Worm (Caenorhabditis elegans): ENCODE results near the gene R10H10.4.

The R10H10.4 gene

DNA sequence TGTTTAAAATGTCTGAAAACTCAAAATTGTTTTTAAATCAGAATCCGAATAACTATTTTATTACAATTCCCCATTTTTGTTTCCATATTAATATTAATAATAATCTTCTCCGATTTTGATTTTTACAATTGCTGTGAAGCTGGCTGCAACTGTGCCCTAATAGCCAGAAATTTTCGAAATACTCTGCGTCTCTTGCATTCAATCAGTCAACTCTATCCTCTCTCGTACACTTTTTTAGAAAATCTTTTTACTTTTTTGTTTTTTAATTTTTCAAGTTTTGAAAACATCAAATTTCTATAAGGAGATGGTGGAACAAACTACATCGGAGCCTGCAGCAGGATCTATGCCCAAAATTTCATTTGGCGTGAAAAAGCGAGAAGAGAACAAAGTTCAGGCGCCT, 36.9 kb downstream of the R10H10.4 start, which contains the start of gene gkow-1:
Gene gkow-1, plus strand, starts transcription at position 301 of the 400 bp plus-strand sequence.
- no peak for TF ChIP-seq F57C9.4 (tag; optimal IDR thresholded peaks at IDR 0.05)
- TF ChIP-seq hmg-1.2 (GFP tag; IDR thresholded peaks at IDR 0.05), result peak; percentile 45; the same call in 1 of the 2 replicates

DNA sequence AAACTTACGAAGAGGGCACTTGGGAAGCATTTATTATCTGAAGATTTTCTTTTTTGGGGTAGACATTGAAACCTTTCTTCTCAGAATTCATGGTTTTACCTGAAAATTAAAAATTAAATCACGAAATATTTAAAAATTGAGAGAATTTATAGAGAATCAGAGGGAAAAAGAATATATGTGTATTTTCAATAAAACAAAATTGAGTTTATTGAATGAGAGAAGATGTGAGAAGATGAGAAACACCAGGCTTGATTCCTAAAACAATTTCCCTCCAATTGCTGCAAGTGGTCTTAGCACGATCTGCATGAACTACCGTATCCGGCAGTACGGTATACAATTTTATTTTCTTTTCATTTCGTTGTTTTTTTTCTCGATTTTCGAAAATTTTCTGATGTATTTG, 37.7 kb downstream of the R10H10.4 start, which contains the start of gene R11A8.1:
Gene R11A8.1, minus strand, starts transcription at position 101 of the 400 bp plus-strand sequence.
- TF ChIP-seq lsl-1 (GFP tag; optimal IDR thresholded peaks at IDR 0.05) (peak; percentile 67), sptf-2 (GFP tag; optimal IDR thresholded peaks at IDR 0.05) (no peak)

DNA sequence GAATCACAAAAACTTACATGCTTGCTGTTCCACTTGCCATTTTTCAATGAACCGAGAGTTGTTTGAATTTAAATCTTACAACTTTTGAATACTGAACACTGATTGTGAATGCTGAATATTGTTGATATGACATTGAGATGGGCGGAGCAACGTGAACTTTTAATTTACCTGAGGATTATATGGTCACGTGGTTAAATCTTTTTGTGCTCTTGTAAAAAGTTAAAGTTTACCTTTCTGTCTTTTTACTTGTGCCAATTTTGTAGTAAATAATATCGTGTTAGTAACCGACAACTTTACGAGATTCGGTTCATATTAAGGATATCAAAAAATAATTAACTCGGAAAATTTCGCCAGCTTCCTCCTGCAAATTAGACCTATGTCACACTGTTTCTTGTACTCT, 42.5 kb downstream of the R10H10.4 start, which contains the start of gene Y43C5B.2:
Gene Y43C5B.2, minus strand, starts transcription at position 101 of the 400 bp plus-strand sequence.
- TF ChIP-seq F22D6.2 (tag; optimal IDR thresholded peaks at IDR 0.05) (no peak), pha-4 (tag; optimal IDR thresholded peaks at IDR 0.05) (no peak), him-1 (tag; optimal IDR thresholded peaks at IDR 0.05) (no peak), sea-2 (GFP tag; IDR thresholded peaks at IDR 0.05) (no peak), let-607 (tag; optimal IDR thresholded peaks at IDR 0.05) (no peak), hlh-26 (GFP tag; conservative IDR thresholded peaks at IDR 0.05) (no peak), ztf-28 (GFP tag; IDR thresholded peaks at IDR 0.05) (no peak), B0019.2 (GFP tag; conservative IDR thresholded peaks at IDR 0.05) (no peak), B0336.3 (GFP tag; IDR thresholded peaks at IDR 0.05) (no peak), tbp1 (GFP tag; optimal IDR thresholded peaks at IDR 0.05) (no peak), ceh-79 (tag; optimal IDR thresholded peaks at IDR 0.05) (no peak), dox-1 (GFP tag; IDR thresholded peaks at IDR 0.05) (no peak), ceh-100 (GFP tag; IDR thresholded peaks at IDR 0.05) (no peak), nhr-179 (tag; optimal IDR thresholded peaks at IDR 0.05) (no peak), sptf-2 (GFP tag; optimal IDR thresholded peaks at IDR 0.05) (no peak)

DNA sequence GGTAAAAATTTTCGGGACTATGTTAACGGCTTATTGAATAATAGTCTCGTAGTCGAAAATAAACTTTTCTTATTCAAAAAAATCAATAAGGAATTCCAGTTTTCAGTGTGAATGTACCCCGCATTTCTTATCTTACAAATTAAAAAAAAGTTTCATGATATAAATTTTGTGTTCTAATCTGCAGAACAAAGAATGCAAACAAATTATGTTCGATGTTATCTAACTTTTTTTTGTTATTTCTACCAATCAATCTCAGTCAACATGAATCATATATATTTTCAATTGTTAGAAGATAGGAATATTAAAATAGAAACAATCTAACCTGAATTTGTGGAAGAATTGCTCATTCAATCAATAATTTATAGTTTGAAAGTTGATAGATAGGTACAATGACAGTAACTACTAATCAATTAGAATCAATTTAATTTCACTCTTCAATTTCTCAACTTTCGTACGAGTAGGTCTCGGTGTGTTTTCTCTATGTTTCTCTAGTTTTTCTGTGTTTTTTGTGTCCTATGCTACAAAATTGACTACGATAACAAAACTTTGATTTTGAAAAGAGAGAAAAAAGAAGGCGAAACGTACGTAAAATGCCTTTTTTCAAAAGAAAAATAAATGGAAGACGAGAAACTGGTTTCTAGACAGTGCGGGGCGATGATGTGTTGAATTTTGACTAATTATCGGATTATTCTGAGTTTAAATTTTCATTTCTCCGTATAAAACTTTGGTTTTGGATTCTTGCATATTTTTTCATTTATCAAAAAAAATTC, 44.7 kb downstream of the R10H10.4 start, which contains the start of the genes unc-43 and Y43C5B.3:
Gene unc-43, minus strand, starts transcription at position 347 of the 770 bp plus-strand sequence.
Gene Y43C5B.3, plus strand, starts transcription at position 720 of the 770 bp plus-strand sequence.
- TF ChIP-seq ztf-3 (GFP tag; optimal IDR thresholded peaks at IDR 0.05) (no peak), nhr-80 (tag; optimal IDR thresholded peaks at IDR 0.05) (peak; percentile 68), madf-8 (GFP tag; conservative IDR thresholded peaks at IDR 0.05) (no peak), aptf-3 (GFP tag; IDR thresholded peaks at IDR 0.05) (no peak)

DNA sequence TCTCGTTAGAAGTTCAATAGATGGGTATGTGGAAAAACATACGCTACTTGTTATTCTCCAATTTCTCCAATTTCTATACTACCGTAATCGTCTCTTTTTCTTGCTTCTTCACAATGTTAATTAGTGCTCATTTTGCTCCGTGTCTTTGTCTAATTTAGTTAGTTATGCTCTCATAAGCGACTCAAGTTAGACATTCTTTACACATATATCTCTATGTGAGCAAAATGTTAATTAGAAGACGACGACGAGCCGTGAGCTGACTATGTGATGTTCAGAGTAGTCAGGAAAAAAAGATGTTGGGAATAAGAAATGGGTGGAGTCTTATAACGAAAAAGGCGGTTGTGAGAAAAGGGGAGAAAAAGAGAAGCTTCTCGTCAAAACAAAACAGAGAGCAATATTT, 47.2 kb downstream of the R10H10.4 start:
- TF ChIP-seq lin-40 (tag; optimal IDR thresholded peaks at IDR 0.05), result no peak
- TF ChIP-seq cebp-1 (GFP tag; IDR thresholded peaks at IDR 0.05), result no peak
- TF ChIP-seq cebp-1 (tag; optimal IDR thresholded peaks at IDR 0.05), result no peak
- TF ChIP-seq ztf-6 (GFP tag; IDR thresholded peaks at IDR 0.05), result no peak
- no peak for TF ChIP-seq F57C9.4 (tag; optimal IDR thresholded peaks at IDR 0.05)
- no peak for TF ChIP-seq D2030.7 (GFP tag; IDR thresholded peaks at IDR 0.05)
- TF ChIP-seq gei-17 (GFP tag; optimal IDR thresholded peaks at IDR 0.05), result no peak
- no peak for TF ChIP-seq snpc-1.1 (tag; optimal IDR thresholded peaks at IDR 0.05; ENCODE audit: insufficient read depth)
- no peak for TF ChIP-seq bed-2 (GFP tag; IDR thresholded peaks at IDR 0.05)
- no peak for TF ChIP-seq lsl-1 (GFP tag; optimal IDR thresholded peaks at IDR 0.05)
- TF ChIP-seq F57A8.1 (GFP tag; optimal IDR thresholded peaks at IDR 0.05), result no peak
- no peak for TF ChIP-seq nfya-1 (tag; optimal IDR thresholded peaks at IDR 0.05; ENCODE audit: borderline replicate concordance, insufficient read depth)
- TF ChIP-seq die-1 (tag; optimal IDR thresholded peaks at IDR 0.05), result no peak
- TF ChIP-seq rcor-1 (GFP tag; IDR thresholded peaks at IDR 0.05), result no peak
- TF ChIP-seq hlh-26 (GFP tag; conservative IDR thresholded peaks at IDR 0.05), result no peak
- TF ChIP-seq attf-6 (GFP tag; IDR thresholded peaks at IDR 0.05), result no peak
- no peak for TF ChIP-seq B0019.2 (GFP tag; conservative IDR thresholded peaks at IDR 0.05)
- no peak for TF ChIP-seq ztf-28 (GFP tag; IDR thresholded peaks at IDR 0.05)
- no peak for TF ChIP-seq F23B12.7 (tag; optimal IDR thresholded peaks at IDR 0.05; ENCODE audit: insufficient read depth)
- TF ChIP-seq bed-1 (GFP tag; IDR thresholded peaks at IDR 0.05), result no peak

Data from whole organism, young adult.